Fruit fly (Drosophila melanogaster) whole organism, embryonic: ENCODE measurements around the gene Liprin-beta.

Source experiments
- ATbp ChIP-seq: fragments of 200-800 bp; sonication (Bioruptor generic); optimal IDR thresholded peaks from 2 replicates; lab custom pipeline; 2017; ENCODE audit warnings: missing biosample characterization, mild to moderate bottlenecking, missing genetic modification characterization, missing genetic modification reagents
- Adf1 ChIP-seq: fragments of 200-800 bp; sonication (Bioruptor generic); IDR thresholded peaks from 2 replicates; pipeline ENCODE4 v1.3.6; 2022; ENCODE audit warnings: missing biosample characterization, missing genetic modification characterization
- CG10321 ChIP-seq: fragments of 200-800 bp; sonication (Bioruptor generic); IDR thresholded peaks from 2 replicates; pipeline ENCODE4 v1.3.6; 2022; ENCODE audit warnings: missing biosample characterization, missing genetic modification characterization
- CG11695 ChIP-seq: fragments of 200-800 bp; sonication (Bioruptor generic); IDR thresholded peaks from 3 replicates; pipeline ENCODE4 v1.3.6; 2022; ENCODE audit warnings: missing biosample characterization, missing genetic modification characterization
- CG12155 ChIP-seq: fragments of 200-800 bp; sonication (Bioruptor generic); optimal IDR thresholded peaks from 3 replicates; lab custom pipeline; 2016; ENCODE audit warnings: missing biosample characterization, missing genetic modification characterization
- CG13624 ChIP-seq: fragments of 200-800 bp; sonication (Bioruptor generic); optimal IDR thresholded peaks from 2 replicates; lab custom pipeline; 2016; ENCODE audit warnings: missing biosample characterization, missing genetic modification characterization
- CG15073 ChIP-seq: fragments of 200-800 bp; sonication (Bioruptor generic); optimal IDR thresholded peaks from 2 replicates; lab custom pipeline; 2016; ENCODE audit warnings: missing biosample characterization, missing genetic modification characterization
- CG15601 ChIP-seq: fragments of 200-800 bp; sonication (Bioruptor generic); optimal IDR thresholded peaks from 3 replicates; lab custom pipeline; 2019; ENCODE audit warnings: missing biosample characterization, mild to moderate bottlenecking, missing genetic modification characterization, moderate library complexity
- CG15696 ChIP-seq: fragments of 200-800 bp; sonication (Bioruptor generic); optimal IDR thresholded peaks from 2 replicates; lab custom pipeline; 2019; ENCODE audit warnings: missing biosample characterization, mild to moderate bottlenecking, missing genetic modification characterization, moderate library complexity
- CG17829 ChIP-seq: fragments of 200-800 bp; optimal IDR thresholded peaks from 2 replicates; lab custom pipeline; 2019; ENCODE audit warnings: missing biosample characterization, mild to moderate bottlenecking, missing genetic modification characterization, moderate library complexity
- CG18619 ChIP-seq: fragments of 200-800 bp; sonication (Bioruptor generic); optimal IDR thresholded peaks from 3 replicates; lab custom pipeline; 2017; ENCODE audit warnings: missing biosample characterization, mild to moderate bottlenecking, missing genetic modification characterization
- CG31388 ChIP-seq: fragments of 200-800 bp; sonication (Bioruptor generic); optimal IDR thresholded peaks from 2 replicates; lab custom pipeline; 2016; ENCODE audit warnings: missing biosample characterization, missing genetic modification characterization
- CG3407 ChIP-seq: fragments of 200-800 bp; sonication (Bioruptor generic); optimal IDR thresholded peaks from 2 replicates; lab custom pipeline; 2018; ENCODE audit warnings: missing biosample characterization, mild to moderate bottlenecking, missing genetic modification characterization
- CG34422 ChIP-seq: fragments of 200-800 bp; sonication (Bioruptor generic); IDR thresholded peaks from 3 replicates; pipeline ENCODE4 v1.3.6; 2022; ENCODE audit warnings: missing biosample characterization, missing genetic modification characterization
- CG3847 ChIP-seq: fragments of 200-800 bp; sonication (Bioruptor generic); IDR thresholded peaks from 2 replicates; pipeline ENCODE4 v1.3.6; 2022; ENCODE audit warnings: missing biosample characterization, missing genetic modification characterization
- CG4707 ChIP-seq: fragments of 200-800 bp; sonication (Bioruptor generic); optimal IDR thresholded peaks from 2 replicates; lab custom pipeline; 2018; ENCODE audit warnings: missing biosample characterization, mild to moderate bottlenecking, missing genetic modification characterization, moderate library complexity
- CG6272 ChIP-seq: fragments of 200-800 bp; sonication (Bioruptor generic); IDR thresholded peaks from 2 replicates; pipeline ENCODE4 v1.3.6; 2022; ENCODE audit warnings: missing biosample characterization, missing genetic modification characterization
- CG8089 ChIP-seq: fragments of 200-800 bp; sonication (Bioruptor generic); optimal IDR thresholded peaks from 3 replicates; lab custom pipeline; 2016; ENCODE audit warnings: missing biosample characterization, missing genetic modification characterization
- CG8281 ChIP-seq: fragments of 200-800 bp; sonication (Bioruptor generic); optimal IDR thresholded peaks from 2 replicates; lab custom pipeline; 2018; ENCODE audit warnings: missing biosample characterization, mild to moderate bottlenecking, missing genetic modification characterization, moderate library complexity
- CG8290 ChIP-seq, 3 experiments: fragments of 200-800 bp; sonication (Bioruptor generic); optimal IDR thresholded peaks; 2 replicates each; lab custom pipeline; 2016 to 2019; ENCODE audit warnings: missing biosample characterization in 3 of 3, missing genetic modification characterization in 3 of 3, mild to moderate bottlenecking in 2 of 3, moderate library complexity in 1 of 3
- CG9817 ChIP-seq: fragments of 200-800 bp; sonication (Bioruptor generic); optimal IDR thresholded peaks from 2 replicates; lab custom pipeline; 2018; ENCODE audit warnings: missing biosample characterization, mild to moderate bottlenecking, missing genetic modification characterization, moderate library complexity
- Dref ChIP-seq: fragments of 200-800 bp; sonication (Bioruptor generic); IDR thresholded peaks from 2 replicates; pipeline ENCODE4 v1.3.6; 2022; ENCODE audit warnings: missing biosample characterization, missing genetic modification characterization
- Elba2 ChIP-seq: fragments of 200-800 bp; sonication (Bioruptor generic); optimal IDR thresholded peaks from 3 replicates; lab custom pipeline; 2016; ENCODE audit warnings: missing biosample characterization, missing genetic modification characterization
- HLHmδ ChIP-seq: fragments of 200-800 bp; sonication (Bioruptor generic); optimal IDR thresholded peaks from 2 replicates; lab custom pipeline; 2018; ENCODE audit warnings: missing biosample characterization, mild to moderate bottlenecking, missing genetic modification characterization, moderate library complexity
- Hand ChIP-seq: fragments of 200-800 bp; sonication (Bioruptor generic); optimal IDR thresholded peaks from 2 replicates; lab custom pipeline; 2017; ENCODE audit warnings: mild to moderate bottlenecking, missing biosample characterization, missing genetic modification reagents, missing genetic modification characterization
- HmgD ChIP-seq: fragments of 200-800 bp; sonication (Bioruptor generic); optimal IDR thresholded peaks from 3 replicates; lab custom pipeline; 2016; ENCODE audit warnings: missing biosample characterization, missing genetic modification characterization
- Hr39 ChIP-seq: fragments of >200 bp; optimal IDR thresholded peaks from 2 replicates; lab custom pipeline; 2017
- MESR4 ChIP-seq: fragments of 200-800 bp; sonication (Bioruptor generic); optimal IDR thresholded peaks from 2 replicates; lab custom pipeline; 2018; ENCODE audit warnings: missing biosample characterization, mild to moderate bottlenecking, missing genetic modification characterization, moderate library complexity
- NFAT ChIP-seq: fragments of 200-800 bp; sonication (Bioruptor generic); IDR thresholded peaks from 2 replicates; pipeline ENCODE4 v1.3.6; 2022; ENCODE audit warnings: missing biosample characterization, missing genetic modification characterization
- NfI ChIP-seq: fragments of 200-800 bp; sonication (Bioruptor generic); optimal IDR thresholded peaks from 3 replicates; lab custom pipeline; 2018; ENCODE audit warnings: missing biosample characterization, mild to moderate bottlenecking, missing genetic modification characterization, moderate library complexity
- PHDP ChIP-seq: fragments of 200-800 bp; sonication (Bioruptor generic); optimal IDR thresholded peaks from 3 replicates; lab custom pipeline; 2018; ENCODE audit warnings: missing biosample characterization, mild to moderate bottlenecking, missing genetic modification characterization, moderate library complexity
- aop ChIP-seq: fragments of 200-800 bp; sonication (Bioruptor generic); IDR thresholded peaks from 2 replicates; pipeline ENCODE4 v1.3.6; 2022; ENCODE audit warnings: missing biosample characterization, missing genetic modification characterization
- br ChIP-seq: fragments of >200 bp; optimal IDR thresholded peaks from 2 replicates; lab custom pipeline; 2017
- cas ChIP-seq: fragments of 200-800 bp; sonication (Bioruptor generic); IDR thresholded peaks from 2 replicates; pipeline ENCODE4 v1.3.6; 2022; ENCODE audit warnings: missing biosample characterization, missing genetic modification characterization
- chm ChIP-seq: fragments of 200-800 bp; sonication (Bioruptor generic); IDR thresholded peaks from 2 replicates; pipeline ENCODE4 v1.3.6; 2022; ENCODE audit warnings: missing biosample characterization, missing genetic modification characterization
- her ChIP-seq: fragments of 200-800 bp; sonication (Bioruptor generic); optimal IDR thresholded peaks from 2 replicates; lab custom pipeline; 2016; ENCODE audit warnings: missing biosample characterization, missing genetic modification characterization
- hkb ChIP-seq, 2 experiments: fragments of 200-800 bp in 1 of 2; fragments of >200 bp in 1 of 2; sonication (Bioruptor generic) in 1 of 2; IDR thresholded peaks in 1 of 2; optimal IDR thresholded peaks in 1 of 2; 2 replicates each; pipeline versions ENCODE4 v1.3.6 to Lab custom; 2017 to 2022; ENCODE audit warnings: missing biosample characterization in 1 of 2, missing genetic modification characterization in 1 of 2
- jigr1 ChIP-seq: fragments of 200-800 bp; sonication (Bioruptor generic); IDR thresholded peaks from 3 replicates; pipeline ENCODE4 v1.3.6; 2022; ENCODE audit warnings: missing biosample characterization, missing genetic modification characterization
- nerfin-2 ChIP-seq: fragments of 200-800 bp; sonication (Bioruptor generic); IDR thresholded peaks from 2 replicates; pipeline ENCODE4 v1.3.6; 2022; ENCODE audit warnings: missing biosample characterization, missing genetic modification characterization; ENCODE audit not compliant: partially characterized antibody
- onecut ChIP-seq: fragments of 200-800 bp; sonication (Bioruptor generic); IDR thresholded peaks from 2 replicates; pipeline ENCODE4 v1.3.6; 2022; ENCODE audit warnings: missing biosample characterization, missing genetic modification characterization
- org-1 ChIP-seq: fragments of 200-800 bp; sonication (Bioruptor generic); optimal IDR thresholded peaks from 2 replicates; lab custom pipeline; 2017; ENCODE audit warnings: missing biosample characterization, missing genetic modification characterization
- pnt ChIP-seq: fragments of 200-800 bp; sonication (Bioruptor generic); optimal IDR thresholded peaks from 3 replicates; lab custom pipeline; 2016; ENCODE audit warnings: missing biosample characterization, missing genetic modification characterization
- ro ChIP-seq: fragments of 200-800 bp; sonication (Bioruptor generic); IDR thresholded peaks from 2 replicates; pipeline ENCODE4 v1.3.6; 2022; ENCODE audit warnings: missing biosample characterization, missing genetic modification characterization
- shn ChIP-seq: fragments of 200-800 bp; sonication (Bioruptor generic); optimal IDR thresholded peaks from 3 replicates; lab custom pipeline; 2016; ENCODE audit warnings: missing biosample characterization, missing genetic modification characterization
- stc ChIP-seq: fragments of 200-800 bp; sonication (Bioruptor generic); IDR thresholded peaks from 2 replicates; pipeline ENCODE4 v1.3.6; 2022; ENCODE audit warnings: missing biosample characterization, missing genetic modification characterization
- tup ChIP-seq: fragments of 200-800 bp; sonication (Bioruptor generic); optimal IDR thresholded peaks from 2 replicates; lab custom pipeline; 2016; ENCODE audit warnings: missing biosample characterization, mild to moderate bottlenecking, missing genetic modification characterization, moderate library complexity
- vnd ChIP-seq: fragments of 200-800 bp; sonication (Bioruptor generic); IDR thresholded peaks from 3 replicates; pipeline ENCODE4 v1.3.6; 2022; ENCODE audit warnings: missing biosample characterization, missing genetic modification characterization; ENCODE audit not compliant: partially characterized antibody
- vvl ChIP-seq: fragments of 200-800 bp; sonication (Bioruptor generic); IDR thresholded peaks from 2 replicates; pipeline ENCODE4 v1.3.6; 2022; ENCODE audit warnings: missing biosample characterization, missing genetic modification characterization
- zf30C ChIP-seq: fragments of 200-800 bp; sonication (Bioruptor generic); optimal IDR thresholded peaks from 3 replicates; lab custom pipeline; 2018; ENCODE audit warnings: missing biosample characterization, mild to moderate bottlenecking, missing genetic modification characterization

Gene Liprin-beta

dm6 chr3L:13476566-13477452, 36.2 kb upstream of the Liprin-beta start (continued):
- peak; percentile 66 for TF ChIP-seq Hand
- TF ChIP-seq CG18619: peak; percentile 93
- TF ChIP-seq Adf1 (GFP tag; lab: Robert Waterston, UW): peak; percentile 23; the same call in 1 of the 2 replicates
- TF ChIP-seq shn (GFP tag; lab: Kevin White, UChicago): no peak
- TF ChIP-seq onecut (GFP tag; lab: Robert Waterston, UW): peak; percentile 69
- no peak for TF ChIP-seq HLHmδ (GFP tag; lab: Kevin White, UChicago)
- TF ChIP-seq Dref: no peak
- peak; percentile 69 for TF ChIP-seq CG31388 (GFP tag; lab: Kevin White, UChicago)
- peak; percentile 81 for TF ChIP-seq CG9817 (tag; lab: Kevin White, UChicago)
- peak; percentile 64 for TF ChIP-seq CG6272 (GFP tag; lab: Robert Waterston, UW)
- no peak for TF ChIP-seq br (lab: Kevin White, UChicago)
- no peak; the same call in 1 of the 2 replicates for TF ChIP-seq CG10321 (GFP tag; lab: Robert Waterston, UW)
- TF ChIP-seq PHDP (tag; lab: Kevin White, UChicago): peak; percentile 93
- no peak for TF ChIP-seq MESR4
- peak; percentile 89 for TF ChIP-seq CG11695 (GFP tag; lab: Robert Waterston, UW)
- peak; percentile 55 for TF ChIP-seq pnt (GFP tag; lab: Kevin White, UChicago)
- peak; percentile 41 for TF ChIP-seq HmgD (GFP tag; lab: Kevin White, UChicago)
- peak; percentile 59 for TF ChIP-seq CG4707 (GFP tag; lab: Kevin White, UChicago)
- TF ChIP-seq CG17829 (tag; lab: Kevin White, UChicago): peak; percentile 92
- TF ChIP-seq chm: peak; percentile 39; the same call in 1 of the 2 replicates
- peak; percentile 89 for TF ChIP-seq vvl (GFP tag; lab: Robert Waterston, UW)
- TF ChIP-seq nerfin-2 (GFP tag; lab: Robert Waterston, UW): no peak
- no peak for TF ChIP-seq cas (GFP tag; lab: Robert Waterston, UW)
- TF ChIP-seq org-1: peak; percentile 90
- TF ChIP-seq Elba2 (GFP tag; lab: Kevin White, UChicago): no peak
- TF ChIP-seq her: no peak
- peak; percentile 72 for TF ChIP-seq CG8281
- no peak for TF ChIP-seq ro (GFP tag; lab: Robert Waterston, UW)
- TF ChIP-seq tup (GFP tag; lab: Kevin White, UChicago): peak; percentile 63
- no peak for TF ChIP-seq CG8089 (GFP tag; lab: Kevin White, UChicago)
- no peak for TF ChIP-seq Hr39
- TF ChIP-seq NFAT (GFP tag; lab: Robert Waterston, UW): peak; percentile 77
- peak; percentile 59 for TF ChIP-seq CG13624 (GFP tag; lab: Kevin White, UChicago)
- TF ChIP-seq CG15696 (tag; lab: Kevin White, UChicago): peak; percentile 39
- TF ChIP-seq hkb (optimal IDR thresholded peaks at IDR 0.05; lab: Kevin White, UChicago): no peak
- peak; percentile 90 for TF ChIP-seq hkb (GFP tag; IDR thresholded peaks at IDR 0.05; lab: Robert Waterston, UW)
- peak; percentile 87 for TF ChIP-seq CG12155 (GFP tag; lab: Kevin White, UChicago)
- peak; percentile 82 for TF ChIP-seq stc (GFP tag; lab: Robert Waterston, UW)
- TF ChIP-seq vnd (GFP tag; lab: Robert Waterston, UW): no peak
- peak; percentile 77 for TF ChIP-seq jigr1 (GFP tag; lab: Robert Waterston, UW)
- no peak for TF ChIP-seq aop
- TF ChIP-seq CG34422 (GFP tag; lab: Robert Waterston, UW): peak; percentile 84
- peak; percentile 44 for TF ChIP-seq CG15073
- TF ChIP-seq NfI: peak; percentile 91
- TF ChIP-seq ATbp (GFP tag; lab: Kevin White, UChicago): peak; percentile 91
- TF ChIP-seq CG3407: peak; percentile 76
- TF ChIP-seq zf30C (GFP tag; lab: Kevin White, UChicago): peak; percentile 61
- TF ChIP-seq CG15601 (tag; lab: Kevin White, UChicago): peak; percentile 87
- peak; percentile 87 for TF ChIP-seq CG3847 (GFP tag; lab: Robert Waterston, UW)
- peak; percentile 55 for TF ChIP-seq CG8290 (GFP tag; optimal IDR thresholded peaks at IDR 0.05; lab: Kevin White, UChicago)
- peak in 1 of 2 experiments; percentile 53 for TF ChIP-seq CG8290 (tag; optimal IDR thresholded peaks at IDR 0.05; lab: Kevin White, UChicago)
